Worm (Caenorhabditis elegans): ENCODE results near the gene mdt-10.
A peak's percentile ranks its signal among the peaks of the same experiment; 100 is the strongest.

DNA sequence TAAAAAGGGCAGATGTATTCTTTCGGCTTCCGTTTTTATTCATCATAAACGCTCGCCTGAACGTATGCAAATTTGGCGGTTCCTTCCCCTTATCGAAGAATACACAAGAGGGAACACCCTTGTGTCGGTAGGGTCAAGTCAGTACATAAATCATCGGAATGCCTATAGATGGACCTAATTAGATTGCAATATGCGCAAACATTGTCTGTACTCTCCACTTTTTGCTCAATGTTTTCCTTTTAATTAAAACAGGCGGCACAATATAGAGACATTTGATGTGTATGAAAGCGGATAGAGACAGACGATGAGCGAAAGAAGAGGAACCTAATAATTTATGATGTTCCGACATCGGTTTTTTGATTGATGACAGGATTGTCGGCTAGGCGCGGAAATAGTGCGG lies 40.6 kb downstream of the mdt-10 start:
- TF ChIP-seq pqm-1 (tag; optimal IDR thresholded peaks at IDR 0.05) (no peak), lin-11 (tag; optimal IDR thresholded peaks at IDR 0.05) (no peak), ceh-34 (tag; optimal IDR thresholded peaks at IDR 0.05) (no peak), fkh-10 (GFP tag; optimal IDR thresholded peaks at IDR 0.05) (no peak), unc-86 (tag; optimal IDR thresholded peaks at IDR 0.05) (no peak), tbx-2 (tag; optimal IDR thresholded peaks at IDR 0.05) (peak; percentile 20)

Data from whole organism, late embryonic.